Worm (Caenorhabditis elegans): ENCODE data around the gene nmy-1.

ce11 chrX:2895646-2896045, 13.7 kb upstream of the nmy-1 start:
- no peak for TF ChIP-seq pat-9 (tag; optimal IDR thresholded peaks at IDR 0.05)
- no peak for TF ChIP-seq pqm-1 (tag; optimal IDR thresholded peaks at IDR 0.05)
- no peak for TF ChIP-seq F13H6.1 (tag; optimal IDR thresholded peaks at IDR 0.05)
- no peak for TF ChIP-seq ref-2 (tag; optimal IDR thresholded peaks at IDR 0.05)
- no peak for TF ChIP-seq fkh-6 (tag; optimal IDR thresholded peaks at IDR 0.05)
- no peak for TF ChIP-seq K09A11.1 (tag; optimal IDR thresholded peaks at IDR 0.05; ENCODE audit: insufficient read depth)
- TF ChIP-seq rnt-1 (tag; optimal IDR thresholded peaks at IDR 0.05) = no peak
- TF ChIP-seq C08G9.2 (tag; optimal IDR thresholded peaks at IDR 0.05) = no peak
- no peak for TF ChIP-seq ama-1 (optimal IDR thresholded peaks at IDR 0.05)
- TF ChIP-seq nfya-1 (tag; optimal IDR thresholded peaks at IDR 0.05) = no peak
